Fruit fly (Drosophila melanogaster) whole organism, embryonic: ENCODE measurements around the gene CG13075.

Experiments
- CG14050 ChIP-seq: fragments of 200-800 bp; sonication (Bioruptor generic); IDR thresholded peaks from 3 replicates; pipeline ENCODE4 v1.3.6; 2022; ENCODE audit warnings: missing biosample characterization, missing genetic modification characterization
- CG14441 ChIP-seq: fragments of 200-800 bp; sonication (Bioruptor generic); IDR thresholded peaks from 2 replicates; pipeline ENCODE4 v1.3.6; 2022; ENCODE audit warnings: missing biosample characterization, missing genetic modification characterization
- CG14860 ChIP-seq: fragments of 200-800 bp; sonication (Bioruptor generic); IDR thresholded peaks from 3 replicates; pipeline ENCODE4 v1.3.6; 2022; ENCODE audit warnings: missing biosample characterization, missing genetic modification characterization; ENCODE audit not compliant: partially characterized antibody
- CG17829 ChIP-seq: fragments of 200-800 bp; optimal IDR thresholded peaks from 2 replicates; lab custom pipeline; 2019; ENCODE audit warnings: missing biosample characterization, mild to moderate bottlenecking, missing genetic modification characterization, moderate library complexity
- CG17912 ChIP-seq: fragments of 200-800 bp; sonication (Bioruptor generic); optimal IDR thresholded peaks from 2 replicates; lab custom pipeline; 2018; ENCODE audit warnings: missing biosample characterization, mild to moderate bottlenecking, missing genetic modification characterization
- CG31365 ChIP-seq: fragments of 200-800 bp; sonication (Bioruptor generic); optimal IDR thresholded peaks from 2 replicates; lab custom pipeline; 2018; ENCODE audit warnings: missing biosample characterization, mild to moderate bottlenecking, missing genetic modification characterization
- CG3281 ChIP-seq: fragments of 200-800 bp; sonication (Bioruptor generic); optimal IDR thresholded peaks from 3 replicates; lab custom pipeline; 2017; ENCODE audit warnings: missing biosample characterization, mild to moderate bottlenecking, missing genetic modification characterization
- CG34422 ChIP-seq: fragments of 200-800 bp; sonication (Bioruptor generic); IDR thresholded peaks from 3 replicates; pipeline ENCODE4 v1.3.6; 2022; ENCODE audit warnings: missing biosample characterization, missing genetic modification characterization
- CG5245 ChIP-seq: fragments of 200-800 bp; sonication (Bioruptor generic); optimal IDR thresholded peaks from 3 replicates; lab custom pipeline; 2016; ENCODE audit warnings: missing biosample characterization, missing genetic modification characterization
- CG6175 ChIP-seq: fragments of 200-800 bp; sonication (Bioruptor generic); IDR thresholded peaks from 3 replicates; pipeline ENCODE4 v1.3.6; 2022; ENCODE audit warnings: missing biosample characterization, missing genetic modification characterization
- CG6683 ChIP-seq: fragments of 200-800 bp; sonication (Bioruptor generic); optimal IDR thresholded peaks from 2 replicates; lab custom pipeline; 2017; ENCODE audit warnings: missing biosample characterization, mild to moderate bottlenecking, missing genetic modification characterization, missing genetic modification reagents
- CG7271 ChIP-seq: fragments of 200-800 bp; sonication (Bioruptor generic); optimal IDR thresholded peaks from 2 replicates; lab custom pipeline; 2018; ENCODE audit warnings: missing biosample characterization, mild to moderate bottlenecking, missing genetic modification characterization, moderate library complexity
- CG8924 ChIP-seq: fragments of 200-800 bp; optimal IDR thresholded peaks from 3 replicates; lab custom pipeline; 2019; ENCODE audit warnings: missing biosample characterization, mild to moderate bottlenecking, missing genetic modification characterization, moderate library complexity
- CG8944 ChIP-seq: fragments of 200-800 bp; sonication (Bioruptor generic); optimal IDR thresholded peaks from 3 replicates; lab custom pipeline; 2016; ENCODE audit warnings: missing biosample characterization, missing genetic modification characterization
- CG9817 ChIP-seq: fragments of 200-800 bp; sonication (Bioruptor generic); optimal IDR thresholded peaks from 2 replicates; lab custom pipeline; 2018; ENCODE audit warnings: missing biosample characterization, mild to moderate bottlenecking, missing genetic modification characterization, moderate library complexity
- CG9932 ChIP-seq: fragments of 200-800 bp; sonication (Bioruptor generic); IDR thresholded peaks from 2 replicates; pipeline ENCODE4 v1.3.6; 2022; ENCODE audit warnings: missing biosample characterization, missing genetic modification characterization
- CkIIα-i1 ChIP-seq: fragments of 200-800 bp; sonication (Bioruptor generic); IDR thresholded peaks from 2 replicates; pipeline ENCODE4 v1.3.6; 2022; ENCODE audit warnings: missing biosample characterization, missing genetic modification characterization
- CoRest ChIP-seq: fragments of 200-800 bp; sonication (Bioruptor generic); optimal IDR thresholded peaks from 3 replicates; lab custom pipeline; 2018; ENCODE audit warnings: missing biosample characterization, mild to moderate bottlenecking, missing genetic modification characterization, moderate library complexity
- D19A ChIP-seq: fragments of 200-800 bp; optimal IDR thresholded peaks from 3 replicates; lab custom pipeline; 2019; ENCODE audit warnings: missing biosample characterization, mild to moderate bottlenecking, missing genetic modification characterization, moderate library complexity
- Dip2 ChIP-seq: fragments of 200-800 bp; sonication (Bioruptor generic); IDR thresholded peaks from 2 replicates; pipeline ENCODE4 v1.3.6; 2022; ENCODE audit warnings: missing biosample characterization, missing genetic modification characterization
- Dip3 ChIP-seq: fragments of 200-800 bp; sonication (Bioruptor generic); optimal IDR thresholded peaks from 3 replicates; lab custom pipeline; 2016; ENCODE audit warnings: missing biosample characterization, missing genetic modification characterization
- Ets97D ChIP-seq: fragments of 200-800 bp; sonication (Bioruptor generic); optimal IDR thresholded peaks from 3 replicates; lab custom pipeline; 2016; ENCODE audit warnings: missing biosample characterization, missing genetic modification characterization
- Fer3 ChIP-seq: fragments of 200-800 bp; sonication (Bioruptor generic); optimal IDR thresholded peaks from 2 replicates; lab custom pipeline; 2018; ENCODE audit warnings: missing biosample characterization, mild to moderate bottlenecking, missing genetic modification characterization, moderate library complexity
- H2.0 ChIP-seq: fragments of 200-800 bp; sonication (Bioruptor generic); IDR thresholded peaks from 2 replicates; pipeline ENCODE4 v1.3.6; 2022; ENCODE audit warnings: missing biosample characterization, missing genetic modification characterization
- HLHmδ ChIP-seq: fragments of 200-800 bp; sonication (Bioruptor generic); optimal IDR thresholded peaks from 2 replicates; lab custom pipeline; 2018; ENCODE audit warnings: missing biosample characterization, mild to moderate bottlenecking, missing genetic modification characterization, moderate library complexity
- Hey ChIP-seq: fragments of 200-800 bp; sonication (Bioruptor generic); optimal IDR thresholded peaks from 3 replicates; lab custom pipeline; 2018; ENCODE audit warnings: missing biosample characterization, mild to moderate bottlenecking, missing genetic modification characterization
- Hmx ChIP-seq: fragments of 200-800 bp; sonication (Bioruptor generic); optimal IDR thresholded peaks from 2 replicates; lab custom pipeline; 2016; ENCODE audit warnings: missing biosample characterization, missing genetic modification characterization
- Lhr ChIP-seq: fragments of 200-800 bp; sonication (Bioruptor generic); optimal IDR thresholded peaks from 3 replicates; lab custom pipeline; 2017; ENCODE audit warnings: mild to moderate bottlenecking, missing biosample characterization, missing genetic modification reagents, missing genetic modification characterization
- Nf-YC ChIP-seq: fragments of 200-800 bp; optimal IDR thresholded peaks from 3 replicates; lab custom pipeline; 2019; ENCODE audit warnings: missing biosample characterization, mild to moderate bottlenecking, missing genetic modification characterization, moderate library complexity
- Poxn ChIP-seq: fragments of 200-800 bp; sonication (Bioruptor generic); IDR thresholded peaks from 2 replicates; pipeline ENCODE4 v1.3.6; 2022; ENCODE audit warnings: missing biosample characterization, missing genetic modification characterization
- Six4 ChIP-seq: fragments of 200-800 bp; sonication (Bioruptor generic); optimal IDR thresholded peaks from 2 replicates; lab custom pipeline; 2016; ENCODE audit warnings: missing biosample characterization, missing genetic modification characterization
- ato ChIP-seq: fragments of 200-800 bp; sonication (Bioruptor generic); IDR thresholded peaks from 2 replicates; pipeline ENCODE4 v1.3.6; 2022; ENCODE audit warnings: missing biosample characterization, missing genetic modification characterization; ENCODE audit not compliant: partially characterized antibody
- bab2 ChIP-seq: fragments of 200-800 bp; sonication (Bioruptor generic); optimal IDR thresholded peaks from 2 replicates; lab custom pipeline; 2016; ENCODE audit warnings: missing biosample characterization, missing genetic modification characterization
- bowl ChIP-seq: fragments of 200-800 bp; sonication (Bioruptor generic); IDR thresholded peaks from 2 replicates; pipeline ENCODE4 v1.3.6; 2022; ENCODE audit warnings: missing biosample characterization, missing genetic modification characterization
- bsh ChIP-seq, 2 experiments: fragments of 200-800 bp; sonication (Bioruptor generic); optimal IDR thresholded peaks; 2 replicates each; lab custom pipeline; 2017 to 2018; ENCODE audit warnings: mild to moderate bottlenecking in 2 of 2, missing biosample characterization in 2 of 2, missing genetic modification characterization in 2 of 2, moderate library complexity in 1 of 2
- chinmo ChIP-seq: fragments of 200-800 bp; sonication (Bioruptor generic); IDR thresholded peaks from 4 replicates; pipeline ENCODE4 v1.3.6; 2022; ENCODE audit warnings: missing biosample characterization, missing genetic modification characterization; ENCODE audit not compliant: partially characterized antibody
- crol ChIP-seq: fragments of 200-800 bp; sonication (Bioruptor generic); IDR thresholded peaks from 2 replicates; pipeline ENCODE4 v1.3.6; 2022; ENCODE audit warnings: missing biosample characterization, missing genetic modification characterization
- danr ChIP-seq: fragments of 200-800 bp; sonication (Bioruptor generic); IDR thresholded peaks from 2 replicates; pipeline ENCODE4 v1.3.6; 2022; ENCODE audit warnings: missing biosample characterization, missing genetic modification characterization
- eve ChIP-seq, 2 experiments: fragments of >200 bp; optimal IDR thresholded peaks; 2 replicates each; lab custom pipeline; 2017; ENCODE audit warnings: missing biosample characterization in 2 of 2, missing genetic modification characterization in 2 of 2
- nerfin-1 ChIP-seq: fragments of 200-800 bp; sonication (Bioruptor generic); optimal IDR thresholded peaks from 3 replicates; lab custom pipeline; 2019; ENCODE audit warnings: missing biosample characterization, mild to moderate bottlenecking, missing genetic modification characterization, moderate library complexity
- nom ChIP-seq: fragments of 200-800 bp; sonication (Bioruptor generic); optimal IDR thresholded peaks from 2 replicates; lab custom pipeline; 2017; ENCODE audit warnings: missing biosample characterization, missing genetic modification characterization, mild to moderate bottlenecking, moderate library complexity, missing genetic modification reagents
- onecut ChIP-seq: fragments of 200-800 bp; sonication (Bioruptor generic); IDR thresholded peaks from 2 replicates; pipeline ENCODE4 v1.3.6; 2022; ENCODE audit warnings: missing biosample characterization, missing genetic modification characterization
- p53 ChIP-seq: fragments of 200-800 bp; sonication (Bioruptor generic); optimal IDR thresholded peaks from 2 replicates; lab custom pipeline; 2016; ENCODE audit warnings: missing biosample characterization, missing genetic modification characterization
- sd ChIP-seq: fragments of 200-800 bp; sonication (Bioruptor generic); optimal IDR thresholded peaks from 3 replicates; lab custom pipeline; 2018; ENCODE audit warnings: missing biosample characterization, mild to moderate bottlenecking, missing genetic modification characterization, moderate library complexity
- seq ChIP-seq: fragments of 200-800 bp; sonication (Bioruptor generic); IDR thresholded peaks from 2 replicates; pipeline ENCODE4 v1.3.6; 2022; ENCODE audit warnings: missing biosample characterization, missing genetic modification characterization
- sr ChIP-seq: fragments of 200-800 bp; sonication (Bioruptor generic); IDR thresholded peaks from 3 replicates; pipeline ENCODE4 v1.3.6; 2022; ENCODE audit warnings: missing biosample characterization, missing genetic modification characterization
- tio ChIP-seq: fragments of 200-800 bp; sonication (Bioruptor generic); optimal IDR thresholded peaks from 2 replicates; lab custom pipeline; 2017; ENCODE audit warnings: missing biosample characterization, missing genetic modification characterization, inconsistent platforms
- trem ChIP-seq: fragments of 200-800 bp; optimal IDR thresholded peaks from 3 replicates; lab custom pipeline; 2019; ENCODE audit warnings: missing biosample characterization, mild to moderate bottlenecking, missing genetic modification characterization, moderate library complexity
- trh ChIP-seq: fragments of 200-800 bp; sonication (Bioruptor generic); optimal IDR thresholded peaks from 2 replicates; lab custom pipeline; 2016; ENCODE audit warnings: missing biosample characterization, missing genetic modification characterization
- vnd ChIP-seq: fragments of 200-800 bp; sonication (Bioruptor generic); IDR thresholded peaks from 3 replicates; pipeline ENCODE4 v1.3.6; 2022; ENCODE audit warnings: missing biosample characterization, missing genetic modification characterization; ENCODE audit not compliant: partially characterized antibody

CG13075 gene

dm6 chr3L:16112069-16112820 lies 28.5 kb downstream of the CG13075 start, which contains the start of gene Zn72D (continued):
- TF ChIP-seq CG14860 (GFP tag; lab: Robert Waterston, UW) = no peak
- no peak for TF ChIP-seq vnd (GFP tag; lab: Robert Waterston, UW)
- TF ChIP-seq CG9932 (GFP tag; lab: Robert Waterston, UW) = no peak
- TF ChIP-seq CG34422 = peak; percentile 33; the same call in 1 of the 3 replicates
- TF ChIP-seq Ets97D (GFP tag; lab: Kevin White, UChicago) = peak; percentile 21
- TF ChIP-seq onecut (GFP tag; lab: Robert Waterston, UW) = peak; percentile 99
- TF ChIP-seq Poxn (GFP tag; lab: Robert Waterston, UW) = no peak
- TF ChIP-seq nom (GFP tag; lab: Kevin White, UChicago) = peak; percentile 47
- TF ChIP-seq CG17912 (GFP tag; lab: Kevin White, UChicago) = no peak
- TF ChIP-seq Lhr = peak; percentile 6
- TF ChIP-seq Dip2 (GFP tag; lab: Robert Waterston, UW) = no peak
- TF ChIP-seq p53 (GFP tag; lab: Kevin White, UChicago) = no peak
- no peak for TF ChIP-seq CG6683
- peak in 1 of 2 experiments; percentile 31 for TF ChIP-seq bsh (GFP tag; optimal IDR thresholded peaks at IDR 0.05; lab: Kevin White, UChicago)
- no peak for TF ChIP-seq eve (GFP tag; optimal IDR thresholded peaks at IDR 0.05; lab: Kevin White, UChicago)
- TF ChIP-seq Hmx (GFP tag; lab: Kevin White, UChicago) = no peak
- TF ChIP-seq bab2 (GFP tag; lab: Kevin White, UChicago) = no peak
- TF ChIP-seq CG7271 = peak; percentile 22
- no peak for TF ChIP-seq HLHmδ (GFP tag; lab: Kevin White, UChicago)
- TF ChIP-seq CG14050 = no peak
- TF ChIP-seq CG8924 = no peak
- TF ChIP-seq CG5245 (GFP tag; lab: Kevin White, UChicago) = no peak
- TF ChIP-seq CkIIα-i1 (GFP tag; lab: Robert Waterston, UW) = no peak
- TF ChIP-seq crol (GFP tag; lab: Robert Waterston, UW) = 0 out of 2 replicates have a peak, but pooled peaks have one; percentile 7
- TF ChIP-seq Nf-YC = no peak
- no peak for TF ChIP-seq sr (GFP tag; lab: Robert Waterston, UW)
- no peak for TF ChIP-seq Hey (tag; lab: Kevin White, UChicago)
- peak; percentile 9 for TF ChIP-seq nerfin-1 (tag; lab: Kevin White, UChicago)
- peak; percentile 13 for TF ChIP-seq CoRest
- no peak for TF ChIP-seq Six4 (GFP tag; lab: Kevin White, UChicago)
- TF ChIP-seq CG17829 (tag; lab: Kevin White, UChicago) = no peak
- no peak for TF ChIP-seq D19A (tag; lab: Kevin White, UChicago)
- TF ChIP-seq CG6175 (GFP tag; lab: Robert Waterston, UW) = no peak
- no peak for TF ChIP-seq CG3281 (GFP tag; lab: Kevin White, UChicago)
- TF ChIP-seq trem = peak; percentile 25
- no peak for TF ChIP-seq bowl (GFP tag; lab: Robert Waterston, UW)
- no peak for TF ChIP-seq Fer3 (tag; lab: Kevin White, UChicago)
- no peak for TF ChIP-seq danr (GFP tag; lab: Robert Waterston, UW)
- no peak for TF ChIP-seq ato (GFP tag; lab: Robert Waterston, UW)
- no peak for TF ChIP-seq H2.0 (GFP tag; lab: Robert Waterston, UW)
- no peak for TF ChIP-seq CG9817 (tag; lab: Kevin White, UChicago)
- TF ChIP-seq Dip3 = no peak
- TF ChIP-seq sd (tag; lab: Kevin White, UChicago) = no peak
- TF ChIP-seq chinmo (GFP tag; lab: Robert Waterston, UW) = no peak
- TF ChIP-seq CG31365 = no peak
- TF ChIP-seq tio (GFP tag; lab: Kevin White, UChicago) = no peak
- TF ChIP-seq trh = no peak
- TF ChIP-seq CG8944 (GFP tag; lab: Kevin White, UChicago) = no peak
- TF ChIP-seq CG14441 (GFP tag; lab: Robert Waterston, UW) = no peak
- TF ChIP-seq seq (GFP tag; lab: Robert Waterston, UW) = no peak
